Fruit fly (Drosophila melanogaster): ENCODE data around the gene CG33928.

Gene CG33928

dm6 chr2L:17470630-17471029, 34.2 kb upstream of the CG33928 start (continued):
- no peak for TF ChIP-seq CG17361 (GFP tag; IDR thresholded peaks at IDR 0.05)
- TF ChIP-seq CG3281 (GFP tag; optimal IDR thresholded peaks at IDR 0.05), result peak; percentile 90
- TF ChIP-seq Fer1 (GFP tag; optimal IDR thresholded peaks at IDR 0.05), result peak; percentile 85
- no peak for TF ChIP-seq CG10462 (GFP tag; optimal IDR thresholded peaks at IDR 0.05)
- no peak for TF ChIP-seq CG4707 (GFP tag; optimal IDR thresholded peaks at IDR 0.05)
- TF ChIP-seq slou (GFP tag; optimal IDR thresholded peaks at IDR 0.05), result peak; percentile 59
- TF ChIP-seq CG30020 (tag; optimal IDR thresholded peaks at IDR 0.05), result no peak
- no peak for TF ChIP-seq zf30C (GFP tag; optimal IDR thresholded peaks at IDR 0.05)
- no peak for TF ChIP-seq Ets97D (GFP tag; optimal IDR thresholded peaks at IDR 0.05)
- no peak for TF ChIP-seq Hr39 (optimal IDR thresholded peaks at IDR 0.05)
- peak; percentile 73 for TF ChIP-seq CG6683 (GFP tag; optimal IDR thresholded peaks at IDR 0.05)
- no peak for TF ChIP-seq sens-2 (GFP tag; IDR thresholded peaks at IDR 0.05)
- TF ChIP-seq CG1832 (GFP tag; optimal IDR thresholded peaks at IDR 0.05), result no peak
- TF ChIP-seq CG30431 (GFP tag; optimal IDR thresholded peaks at IDR 0.05), result no peak
- TF ChIP-seq NC2α (GFP tag; optimal IDR thresholded peaks at IDR 0.05), result no peak
- peak; percentile 78; the same call in 1 of the 2 replicates for TF ChIP-seq sob (GFP tag; IDR thresholded peaks at IDR 0.05)
- TF ChIP-seq CG30403 (GFP tag; optimal IDR thresholded peaks at IDR 0.05), result no peak
- TF ChIP-seq Optix (GFP tag; IDR thresholded peaks at IDR 0.05), result no peak
- no peak for TF ChIP-seq trem (tag; optimal IDR thresholded peaks at IDR 0.05)
- no peak for TF ChIP-seq CG8290 (GFP tag; optimal IDR thresholded peaks at IDR 0.05)
- peak in 1 of 2 experiments; percentile 95 for TF ChIP-seq CG8290 (tag; optimal IDR thresholded peaks at IDR 0.05)
- no peak for TF ChIP-seq ems (GFP tag; optimal IDR thresholded peaks at IDR 0.05)
- TF ChIP-seq CG7987 (GFP tag; optimal IDR thresholded peaks at IDR 0.05), result peak; percentile 80
- TF ChIP-seq h (optimal IDR thresholded peaks at IDR 0.05), result no peak
- TF ChIP-seq Dek (tag; optimal IDR thresholded peaks at IDR 0.05), result peak; percentile 69
- no peak for TF ChIP-seq Oli (tag; optimal IDR thresholded peaks at IDR 0.05)
- TF ChIP-seq CG16779 (GFP tag; IDR thresholded peaks at IDR 0.05), result no peak
- no peak for TF ChIP-seq CG13123 (GFP tag; optimal IDR thresholded peaks at IDR 0.05)
- TF ChIP-seq CG9437 (GFP tag; optimal IDR thresholded peaks at IDR 0.05), result no peak
- peak; percentile 14 for TF ChIP-seq CG3163 (GFP tag; optimal IDR thresholded peaks at IDR 0.05)
- peak; percentile 57 for TF ChIP-seq CG18011 (GFP tag; optimal IDR thresholded peaks at IDR 0.05)
- no peak for TF ChIP-seq mld (GFP tag; IDR thresholded peaks at IDR 0.05; ENCODE audit: partially characterized antibody)
- TF ChIP-seq nerfin-2 (GFP tag; IDR thresholded peaks at IDR 0.05; ENCODE audit: partially characterized antibody), result no peak
- TF ChIP-seq sc (optimal IDR thresholded peaks at IDR 0.05), result no peak
- TF ChIP-seq sc (GFP tag; optimal IDR thresholded peaks at IDR 0.05), result no peak
- no peak for TF ChIP-seq MBD-R2 (GFP tag; IDR thresholded peaks at IDR 0.05)
- no peak for TF ChIP-seq Opbp (GFP tag; IDR thresholded peaks at IDR 0.05; ENCODE audit: partially characterized antibody)
- TF ChIP-seq CG12769 (tag; optimal IDR thresholded peaks at IDR 0.05), result peak; percentile 91
- no peak for TF ChIP-seq gem (tag; optimal IDR thresholded peaks at IDR 0.05)
- no peak for TF ChIP-seq twi (tag; optimal IDR thresholded peaks at IDR 0.05)
- peak; percentile 76 for TF ChIP-seq HHEX (GFP tag; optimal IDR thresholded peaks at IDR 0.05)
- TF ChIP-seq caup (GFP tag; optimal IDR thresholded peaks at IDR 0.05; ENCODE audit: severe bottlenecking), result peak; percentile 94
- TF ChIP-seq CG5953 (GFP tag; IDR thresholded peaks at IDR 0.05), result no peak
- TF ChIP-seq shn (GFP tag; optimal IDR thresholded peaks at IDR 0.05), result no peak
- TF ChIP-seq MESR4 (GFP tag; optimal IDR thresholded peaks at IDR 0.05), result no peak
- TF ChIP-seq CG4617 (GFP tag; optimal IDR thresholded peaks at IDR 0.05; ENCODE audit: borderline replicate concordance), result no peak
- TF ChIP-seq klu (GFP tag; IDR thresholded peaks at IDR 0.05), result no peak
- no peak for TF ChIP-seq nom (GFP tag; optimal IDR thresholded peaks at IDR 0.05)
- TF ChIP-seq CG7839 (tag; optimal IDR thresholded peaks at IDR 0.05), result peak; percentile 45
- no peak for TF ChIP-seq sim (GFP tag; IDR thresholded peaks at IDR 0.05)
- peak; percentile 19 for TF ChIP-seq CG18476 (GFP tag; optimal IDR thresholded peaks at IDR 0.05)
- TF ChIP-seq Camta (GFP tag; optimal IDR thresholded peaks at IDR 0.05), result peak; percentile 42
